Fruit fly (Drosophila melanogaster): Measurements from ENCODE around the gene rump.

- TF ChIP-seq usp (GFP tag; optimal IDR thresholded peaks at IDR 0.05) (no peak), Dll (optimal IDR thresholded peaks at IDR 0.05) (peak; percentile 93), psq (optimal IDR thresholded peaks at IDR 0.05) (no peak), CG8478 (optimal IDR thresholded peaks at IDR 0.05) (no peak), EcR (GFP tag; optimal IDR thresholded peaks at IDR 0.05) (no peak), pan (optimal IDR thresholded peaks at IDR 0.05) (no peak)
These were observed 41.0 kb upstream of the rump start for dm6 chr3R:9551013-9551658.
